Fruit fly (Drosophila melanogaster) whole organism, embryonic: Measurements from ENCODE around the gene CG32246.

ENCODE experiments used
- BtbVII ChIP-seq: fragments of 200-800 bp; sonication (Bioruptor generic); optimal IDR thresholded peaks from 3 replicates; lab custom pipeline; 2017; ENCODE audit warnings: missing biosample characterization, mild to moderate bottlenecking, missing genetic modification characterization
- CG10267 ChIP-seq: fragments of 200-800 bp; sonication (Bioruptor generic); optimal IDR thresholded peaks from 2 replicates; lab custom pipeline; 2018; ENCODE audit warnings: missing biosample characterization, mild to moderate bottlenecking, missing genetic modification characterization, moderate library complexity
- CG10462 ChIP-seq: fragments of 200-800 bp; sonication (Bioruptor generic); optimal IDR thresholded peaks from 2 replicates; lab custom pipeline; 2016; ENCODE audit warnings: missing biosample characterization, missing genetic modification characterization
- CG10979 ChIP-seq: fragments of 200-800 bp; sonication (Bioruptor generic); optimal IDR thresholded peaks from 2 replicates; lab custom pipeline; 2018; ENCODE audit warnings: missing biosample characterization, mild to moderate bottlenecking, missing genetic modification characterization, moderate library complexity
- CG13624 ChIP-seq: fragments of 200-800 bp; sonication (Bioruptor generic); optimal IDR thresholded peaks from 2 replicates; lab custom pipeline; 2016; ENCODE audit warnings: missing biosample characterization, missing genetic modification characterization
- CG1603 ChIP-seq: fragments of 200-800 bp; sonication (Bioruptor generic); optimal IDR thresholded peaks from 2 replicates; lab custom pipeline; 2019; ENCODE audit warnings: missing biosample characterization, mild to moderate bottlenecking, missing genetic modification characterization, moderate library complexity
- CG1647 ChIP-seq: fragments of 200-800 bp; sonication (Bioruptor generic); optimal IDR thresholded peaks from 3 replicates; lab custom pipeline; 2016; ENCODE audit warnings: missing biosample characterization, missing genetic modification characterization
- CG16815 ChIP-seq: fragments of 200-800 bp; sonication (Bioruptor generic); optimal IDR thresholded peaks from 3 replicates; lab custom pipeline; 2017; ENCODE audit warnings: missing biosample characterization, mild to moderate bottlenecking, missing genetic modification characterization
- CG16863 ChIP-seq: fragments of 200-800 bp; sonication (Bioruptor generic); optimal IDR thresholded peaks from 3 replicates; lab custom pipeline; 2016; ENCODE audit warnings: missing biosample characterization, missing genetic modification characterization
- CG17568 ChIP-seq: fragments of 200-800 bp; sonication (Bioruptor generic); optimal IDR thresholded peaks from 2 replicates; lab custom pipeline; 2018; ENCODE audit warnings: missing biosample characterization, mild to moderate bottlenecking, missing genetic modification characterization, moderate library complexity
- CG17802 ChIP-seq: fragments of 200-800 bp; sonication (Bioruptor generic); optimal IDR thresholded peaks from 2 replicates; lab custom pipeline; 2018; ENCODE audit warnings: missing biosample characterization, mild to moderate bottlenecking, missing genetic modification characterization, moderate library complexity
- CG2202 ChIP-seq: fragments of 200-800 bp; sonication (Bioruptor generic); optimal IDR thresholded peaks from 2 replicates; lab custom pipeline; 2018; ENCODE audit warnings: missing biosample characterization, mild to moderate bottlenecking, missing genetic modification characterization
- CG2678 ChIP-seq: fragments of 200-800 bp; sonication (Bioruptor generic); optimal IDR thresholded peaks from 3 replicates; lab custom pipeline; 2019; ENCODE audit warnings: missing biosample characterization, mild to moderate bottlenecking, missing genetic modification characterization, moderate library complexity
- CG3407 ChIP-seq: fragments of 200-800 bp; sonication (Bioruptor generic); optimal IDR thresholded peaks from 2 replicates; lab custom pipeline; 2018; ENCODE audit warnings: missing biosample characterization, mild to moderate bottlenecking, missing genetic modification characterization
- CG4820 ChIP-seq: fragments of 200-800 bp; sonication (Bioruptor generic); optimal IDR thresholded peaks from 3 replicates; lab custom pipeline; 2016; ENCODE audit warnings: missing biosample characterization, missing genetic modification characterization
- CG4854 ChIP-seq: fragments of 200-800 bp; sonication (Bioruptor generic); optimal IDR thresholded peaks from 2 replicates; lab custom pipeline; 2016; ENCODE audit warnings: missing biosample characterization, missing genetic modification characterization, inconsistent platforms
- CG6654 ChIP-seq: fragments of 200-800 bp; sonication (Bioruptor generic); optimal IDR thresholded peaks from 2 replicates; lab custom pipeline; 2017; ENCODE audit warnings: missing biosample characterization, mild to moderate bottlenecking, missing genetic modification characterization
- CG6813 ChIP-seq: fragments of 200-800 bp; sonication (Bioruptor generic); optimal IDR thresholded peaks from 2 replicates; lab custom pipeline; 2017; ENCODE audit warnings: missing biosample characterization, missing genetic modification characterization, mild to moderate bottlenecking, moderate library complexity, missing genetic modification reagents
- CG7271 ChIP-seq: fragments of 200-800 bp; sonication (Bioruptor generic); optimal IDR thresholded peaks from 2 replicates; lab custom pipeline; 2018; ENCODE audit warnings: missing biosample characterization, mild to moderate bottlenecking, missing genetic modification characterization, moderate library complexity
- CG7357 ChIP-seq: fragments of 200-800 bp; sonication (Bioruptor generic); IDR thresholded peaks from 3 replicates; pipeline ENCODE4 v1.3.6; 2022; ENCODE audit warnings: missing biosample characterization, missing genetic modification characterization
- CG7963 ChIP-seq: fragments of 200-800 bp; sonication (Bioruptor generic); IDR thresholded peaks from 3 replicates; pipeline ENCODE4 v1.3.6; 2022; ENCODE audit warnings: missing biosample characterization, missing genetic modification characterization; ENCODE audit not compliant: partially characterized antibody
- CG8388 ChIP-seq: fragments of 200-800 bp; sonication (Bioruptor generic); optimal IDR thresholded peaks from 2 replicates; lab custom pipeline; 2019; ENCODE audit warnings: missing biosample characterization, mild to moderate bottlenecking, missing genetic modification characterization, moderate library complexity
- CG9215 ChIP-seq: fragments of 200-800 bp; sonication (Bioruptor generic); IDR thresholded peaks from 2 replicates; pipeline ENCODE4 v1.3.6; 2022; ENCODE audit warnings: missing biosample characterization, missing genetic modification characterization
- CHES-1-like ChIP-seq: fragments of 200-800 bp; sonication (Bioruptor generic); optimal IDR thresholded peaks from 2 replicates; lab custom pipeline; 2016; ENCODE audit warnings: missing biosample characterization, missing genetic modification characterization
- Dip3 ChIP-seq: fragments of 200-800 bp; sonication (Bioruptor generic); optimal IDR thresholded peaks from 3 replicates; lab custom pipeline; 2016; ENCODE audit warnings: missing biosample characterization, missing genetic modification characterization
- E2f1 ChIP-seq: fragments of 200-800 bp; sonication (Bioruptor generic); IDR thresholded peaks from 2 replicates; pipeline ENCODE4 v1.3.6; 2022; ENCODE audit warnings: missing biosample characterization, missing genetic modification characterization
- Fer3 ChIP-seq: fragments of 200-800 bp; sonication (Bioruptor generic); optimal IDR thresholded peaks from 2 replicates; lab custom pipeline; 2018; ENCODE audit warnings: missing biosample characterization, mild to moderate bottlenecking, missing genetic modification characterization, moderate library complexity
- Gug ChIP-seq: fragments of 200-800 bp; sonication (Bioruptor generic); IDR thresholded peaks from 4 replicates; pipeline ENCODE4 v1.3.6; 2022; ENCODE audit warnings: missing biosample characterization, missing genetic modification characterization
- MTF-1 ChIP-seq: fragments of 200-800 bp; sonication (Bioruptor generic); optimal IDR thresholded peaks from 2 replicates; lab custom pipeline; 2018; ENCODE audit warnings: missing biosample characterization, mild to moderate bottlenecking, missing genetic modification characterization, borderline replicate concordance
- NC2β ChIP-seq: fragments of 200-800 bp; sonication (Bioruptor generic); optimal IDR thresholded peaks from 2 replicates; lab custom pipeline; 2016; ENCODE audit warnings: missing biosample characterization, missing genetic modification characterization
- Sin3A ChIP-seq: fragments of >200 bp; optimal IDR thresholded peaks from 2 replicates; lab custom pipeline; 2018
- ase ChIP-seq: fragments of 200-800 bp; sonication (Bioruptor generic); IDR thresholded peaks from 3 replicates; pipeline ENCODE4 v1.3.6; 2022; ENCODE audit warnings: missing biosample characterization, missing genetic modification characterization
- bsh ChIP-seq, 2 experiments: fragments of 200-800 bp; sonication (Bioruptor generic); optimal IDR thresholded peaks; 2 replicates each; lab custom pipeline; 2017 to 2018; ENCODE audit warnings: mild to moderate bottlenecking in 2 of 2, missing biosample characterization in 2 of 2, missing genetic modification characterization in 2 of 2, moderate library complexity in 1 of 2
- cas ChIP-seq: fragments of 200-800 bp; sonication (Bioruptor generic); IDR thresholded peaks from 2 replicates; pipeline ENCODE4 v1.3.6; 2022; ENCODE audit warnings: missing biosample characterization, missing genetic modification characterization
- fru ChIP-seq: fragments of >200 bp; optimal IDR thresholded peaks from 2 replicates; lab custom pipeline; 2017
- jigr1 ChIP-seq: fragments of 200-800 bp; sonication (Bioruptor generic); IDR thresholded peaks from 3 replicates; pipeline ENCODE4 v1.3.6; 2022; ENCODE audit warnings: missing biosample characterization, missing genetic modification characterization
- jing ChIP-seq: fragments of 200-800 bp; sonication (Bioruptor generic); optimal IDR thresholded peaks from 2 replicates; lab custom pipeline; 2018; ENCODE audit warnings: missing biosample characterization, mild to moderate bottlenecking, missing genetic modification characterization
- ken ChIP-seq: fragments of 200-800 bp; sonication (Bioruptor generic); IDR thresholded peaks from 3 replicates; pipeline ENCODE4 v1.3.6; 2022; ENCODE audit warnings: missing biosample characterization, missing genetic modification characterization
- klu ChIP-seq: fragments of 200-800 bp; sonication (Bioruptor generic); IDR thresholded peaks from 2 replicates; pipeline ENCODE4 v1.3.6; 2022; ENCODE audit warnings: missing biosample characterization, missing genetic modification characterization
- lab ChIP-seq: fragments of 200-800 bp; sonication (Bioruptor generic); optimal IDR thresholded peaks from 3 replicates; lab custom pipeline; 2017; ENCODE audit warnings: missing biosample characterization, missing genetic modification characterization, mild to moderate bottlenecking, moderate library complexity, missing genetic modification reagents
- otp ChIP-seq: fragments of 200-800 bp; sonication (Bioruptor generic); IDR thresholded peaks from 3 replicates; pipeline ENCODE4, ENCODE4 v1.3.6; 2022; ENCODE audit warnings: missing biosample characterization, missing genetic modification characterization
- rib ChIP-seq: fragments of 200-800 bp; sonication (Bioruptor generic); IDR thresholded peaks from 2 replicates; pipeline ENCODE4 v1.3.6; 2022; ENCODE audit warnings: missing biosample characterization, missing genetic modification characterization
- sc ChIP-seq, 3 experiments: fragments of >200 bp in 2 of 3; fragments of 200-800 bp in 1 of 3; sonication (Bioruptor generic) in 1 of 3; optimal IDR thresholded peaks; 2 replicates in 2 of 3; 3 replicates in 1 of 3; lab custom pipeline; 2017; ENCODE audit warnings: mild to moderate bottlenecking in 1 of 3, missing biosample characterization in 1 of 3, missing genetic modification characterization in 1 of 3, missing genetic modification reagents in 1 of 3
- sens ChIP-seq: fragments of 200-800 bp; sonication (Bioruptor generic); peaks from one replicate; lab custom pipeline; 2016; ENCODE audit warnings: missing biosample characterization, missing genetic modification characterization
- sim ChIP-seq: fragments of 200-800 bp; sonication (Bioruptor generic); IDR thresholded peaks from 2 replicates; pipeline ENCODE4 v1.3.6; 2022; ENCODE audit warnings: missing biosample characterization, missing genetic modification characterization
- slp2 ChIP-seq: fragments of 200-800 bp; sonication (Bioruptor generic); optimal IDR thresholded peaks from 2 replicates; lab custom pipeline; 2016; ENCODE audit warnings: missing biosample characterization, missing genetic modification characterization
- so ChIP-seq: fragments of 200-800 bp; sonication (Bioruptor generic); IDR thresholded peaks from 3 replicates; pipeline ENCODE4 v1.3.6; 2022; ENCODE audit warnings: missing biosample characterization, missing genetic modification characterization
- ssp ChIP-seq: fragments of 200-800 bp; sonication (Bioruptor generic); IDR thresholded peaks from 2 replicates; pipeline ENCODE4 v1.3.6; 2022; ENCODE audit warnings: missing biosample characterization, missing genetic modification characterization
- tio ChIP-seq: fragments of 200-800 bp; sonication (Bioruptor generic); optimal IDR thresholded peaks from 2 replicates; lab custom pipeline; 2017; ENCODE audit warnings: missing biosample characterization, missing genetic modification characterization, inconsistent platforms
- unpg ChIP-seq: fragments of 200-800 bp; sonication (Bioruptor generic); optimal IDR thresholded peaks from 3 replicates; lab custom pipeline; 2018; ENCODE audit warnings: missing biosample characterization, mild to moderate bottlenecking, missing genetic modification characterization, moderate library complexity
- zen2 ChIP-seq: fragments of 200-800 bp; sonication (Bioruptor generic); IDR thresholded peaks from 3 replicates; pipeline ENCODE4 v1.3.6; 2022; ENCODE audit warnings: missing biosample characterization, missing genetic modification characterization; ENCODE audit not compliant: partially characterized antibody

The CG32246 gene

DNA sequence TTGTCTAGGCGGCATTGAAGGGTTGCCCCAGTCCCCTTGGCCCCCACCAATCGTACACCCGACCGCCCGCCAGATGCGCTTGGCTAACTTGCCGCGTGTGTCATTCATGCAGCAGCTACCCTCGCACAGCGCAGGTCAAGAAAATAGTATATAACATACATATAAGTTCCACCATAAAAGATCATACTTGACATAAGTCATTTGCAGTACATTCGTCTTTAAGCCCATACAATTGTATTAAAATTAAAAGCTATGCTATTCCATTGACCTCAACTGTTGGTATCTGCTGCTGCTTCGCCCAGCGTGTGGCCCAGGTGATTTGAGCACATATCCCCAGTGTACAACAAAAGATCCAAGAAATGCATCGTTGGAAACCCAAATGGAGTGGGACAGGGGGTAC lies 9.7 kb upstream of the CG32246 start (continued):
- TF ChIP-seq slp2 (GFP tag; lab: Kevin White, UChicago) (peak; percentile 52), CG6813 (GFP tag; lab: Kevin White, UChicago) (peak; percentile 42), tio (peak; percentile 63), CG4854 (GFP tag; lab: Kevin White, UChicago) (peak; percentile 40), E2f1 (GFP tag; lab: Robert Waterston, UW) (peak; percentile 84), unpg (GFP tag; lab: Kevin White, UChicago) (peak; percentile 79), CG7271 (tag; lab: Kevin White, UChicago) (no peak), ken (GFP tag; lab: Robert Waterston, UW) (peak; percentile 87), sc (optimal IDR thresholded peaks at IDR 0.05; lab: Kevin White, UChicago) (no peak), sc (GFP tag; optimal IDR thresholded peaks at IDR 0.05; lab: Kevin White, UChicago) (peak; percentile 70), CG17802 (peak; percentile 37), CG10462 (GFP tag; lab: Kevin White, UChicago) (peak; percentile 32), sim (GFP tag; lab: Robert Waterston, UW) (peak; percentile 84), otp (GFP tag; lab: Robert Waterston, UW) (peak; percentile 89), CG17568 (peak; percentile 38), so (GFP tag; lab: Robert Waterston, UW) (peak; percentile 57; the same call in 1 of the 3 replicates), sens (peak; percentile 98), CG2202 (tag; lab: Kevin White, UChicago) (peak; percentile 62), MTF-1 (peak; percentile 60), bsh (GFP tag; optimal IDR thresholded peaks at IDR 0.05; lab: Kevin White, UChicago) (peak; percentile 58 to 89), klu (GFP tag; lab: Robert Waterston, UW) (peak; percentile 70), CG9215 (no peak), CG7357 (GFP tag; lab: Robert Waterston, UW) (peak; percentile 72; the same call in 2 of the 3 replicates), CG1603 (tag; lab: Kevin White, UChicago) (peak; percentile 91), CG16815 (GFP tag; lab: Kevin White, UChicago) (peak; percentile 42), CG6654 (GFP tag; lab: Kevin White, UChicago) (peak; percentile 54), ssp (GFP tag; lab: Robert Waterston, UW) (peak; percentile 52; the same call in 1 of the 2 replicates), CG10979 (tag; lab: Kevin White, UChicago) (peak; percentile 83), CG7963 (GFP tag; lab: Robert Waterston, UW) (no peak), fru (no peak), CG16863 (GFP tag; lab: Kevin White, UChicago) (peak; percentile 48), BtbVII (GFP tag; lab: Kevin White, UChicago) (peak; percentile 13), CG3407 (GFP tag; lab: Kevin White, UChicago) (peak; percentile 73), jing (GFP tag; lab: Kevin White, UChicago) (peak; percentile 54), lab (GFP tag; lab: Kevin White, UChicago) (peak; percentile 72), CHES-1-like (GFP tag; lab: Kevin White, UChicago) (peak; percentile 20), ase (GFP tag; lab: Robert Waterston, UW) (peak; percentile 76), CG2678 (tag; lab: Kevin White, UChicago) (peak; percentile 75), Fer3 (tag; lab: Kevin White, UChicago) (peak; percentile 12), CG10267 (tag; lab: Kevin White, UChicago) (peak; percentile 68), cas (GFP tag; lab: Robert Waterston, UW) (no peak), rib (GFP tag; lab: Robert Waterston, UW) (no peak), zen2 (GFP tag; lab: Robert Waterston, UW) (no peak), CG1647 (peak; percentile 42), CG8388 (GFP tag; lab: Kevin White, UChicago) (peak; percentile 79), NC2β (GFP tag; lab: Kevin White, UChicago) (peak; percentile 62), jigr1 (GFP tag; lab: Robert Waterston, UW) (peak; percentile 73; the same call in 2 of the 3 replicates), Gug (peak; percentile 73), CG13624 (GFP tag; lab: Kevin White, UChicago) (no peak), CG4820 (GFP tag; lab: Kevin White, UChicago) (peak; percentile 80), Sin3A (no peak), Dip3 (GFP tag; lab: Kevin White, UChicago) (no peak)
